Worm (Caenorhabditis elegans) whole organism, L4/young adult: ENCODE data around the gene noah-2.

Source experiments
- W03F9.2 ChIP-seq: fragments of 150-350 bp; optimal IDR thresholded peaks from 2 replicates; lab custom pipeline; 2014; ENCODE audit warnings: missing biosample characterization, missing genetic modification characterization
- dao-5 ChIP-seq: sonication (generic microtip); optimal IDR thresholded peaks from 2 replicates; lab custom pipeline; 2016; ENCODE audit warnings: missing genotype, missing genetic modification characterization, moderate library complexity, missing compliant biosample characterization
- him-1 ChIP-seq: sonication (generic microtip); optimal IDR thresholded peaks from 2 replicates; lab custom pipeline; 2016; ENCODE audit warnings: missing genotype, missing genetic modification reagents, missing genetic modification characterization, missing compliant biosample characterization

DNA sequence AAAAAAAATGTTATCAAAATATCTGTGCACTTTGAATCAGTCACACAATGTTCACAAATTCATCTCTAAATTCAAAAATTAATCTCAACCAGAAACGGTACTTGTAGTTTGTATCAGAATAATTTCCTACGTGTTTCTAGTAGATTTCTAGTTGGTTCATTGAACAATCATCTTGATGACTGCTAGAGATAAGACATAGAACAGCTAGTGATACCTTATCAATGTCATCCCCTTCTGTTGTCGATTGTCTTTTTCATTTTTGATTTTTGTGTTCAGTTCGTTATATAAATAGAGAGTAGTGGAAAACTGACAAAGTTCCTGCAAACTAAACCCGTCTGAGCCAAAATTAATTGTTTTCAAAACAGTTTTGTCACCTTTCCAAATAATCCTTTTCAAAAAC is 40.6 kb upstream of the noah-2 start:
- no peak for TF ChIP-seq W03F9.2 (tag; lab: Kevin White, UChicago)
- no peak for TF ChIP-seq dao-5
- no peak for TF ChIP-seq him-1 (tag; lab: Kevin White, UChicago)
